Worm (Caenorhabditis elegans) whole organism, L1 larva: ENCODE measurements around the gene spr-2.

Experiments
- Y116A8C.19 ChIP-seq: sonication (generic microtip); optimal IDR thresholded peaks from 2 replicates; lab custom pipeline; 2016; ENCODE audit warnings: missing compliant biosample characterization, missing genetic modification characterization, borderline replicate concordance
- ama-1 ChIP-seq: fragments of 150-350 bp; optimal IDR thresholded peaks from 2 replicates; lab custom pipeline; 2014
- fkh-8 ChIP-seq: sonication (generic microtip); optimal IDR thresholded peaks from 2 replicates; lab custom pipeline; 2016; ENCODE audit warnings: mild to moderate bottlenecking, missing genetic modification characterization, missing compliant biosample characterization
- lin-35 ChIP-seq, 2 experiments: fragments of 150-350 bp; optimal IDR thresholded peaks; 2 replicates each; lab custom pipeline; 2014; ENCODE audit warnings: missing biosample characterization in 2 of 2, missing genetic modification characterization in 2 of 2, missing genetic modification reagents in 2 of 2
- lin-39 ChIP-seq: fragments of 150-350 bp; optimal IDR thresholded peaks from 2 replicates; lab custom pipeline; 2014; ENCODE audit warnings: missing biosample characterization, missing genetic modification reagents, missing genetic modification characterization
- nhr-12 ChIP-seq: sonication (generic microtip); optimal IDR thresholded peaks from 2 replicates; lab custom pipeline; 2017; ENCODE audit warnings: missing biosample characterization, missing genetic modification characterization
- nhr-28 ChIP-seq: fragments of 150-350 bp; optimal IDR thresholded peaks from 2 replicates; lab custom pipeline; 2014; ENCODE audit warnings: missing biosample characterization, missing genetic modification characterization
- nhr-76 ChIP-seq: sonication (generic microtip); optimal IDR thresholded peaks from 2 replicates; lab custom pipeline; 2017; ENCODE audit warnings: missing biosample characterization, missing genetic modification characterization
- nhr-77 ChIP-seq: fragments of 150-350 bp; optimal IDR thresholded peaks from 2 replicates; lab custom pipeline; 2014; ENCODE audit warnings: missing biosample characterization, missing genetic modification characterization
- nhr-90 ChIP-seq: sonication (generic microtip); optimal IDR thresholded peaks from 2 replicates; lab custom pipeline; 2016; ENCODE audit warnings: mild to moderate bottlenecking, missing genetic modification characterization, missing compliant biosample characterization; ENCODE audit not compliant: poor library complexity
- sptf-1 ChIP-seq: fragments of 150-350 bp; optimal IDR thresholded peaks from 2 replicates; lab custom pipeline; 2014; ENCODE audit warnings: missing biosample characterization, missing genetic modification characterization
- unc-62 ChIP-seq: fragments of 150-350 bp; optimal IDR thresholded peaks from 2 replicates; lab custom pipeline; 2014; ENCODE audit warnings: missing biosample characterization, missing genetic modification reagents, missing genetic modification characterization
- zag-1 ChIP-seq: fragments of 150-350 bp; optimal IDR thresholded peaks from 2 replicates; lab custom pipeline; 2014; ENCODE audit warnings: missing biosample characterization, missing genetic modification characterization
- ztf-11 ChIP-seq, 2 experiments: sonication (generic microtip); optimal IDR thresholded peaks; 2 replicates each; lab custom pipeline; 2016 to 2017; ENCODE audit warnings: missing genetic modification characterization in 2 of 2, missing biosample characterization in 1 of 2, missing compliant biosample characterization in 1 of 2

DNA sequence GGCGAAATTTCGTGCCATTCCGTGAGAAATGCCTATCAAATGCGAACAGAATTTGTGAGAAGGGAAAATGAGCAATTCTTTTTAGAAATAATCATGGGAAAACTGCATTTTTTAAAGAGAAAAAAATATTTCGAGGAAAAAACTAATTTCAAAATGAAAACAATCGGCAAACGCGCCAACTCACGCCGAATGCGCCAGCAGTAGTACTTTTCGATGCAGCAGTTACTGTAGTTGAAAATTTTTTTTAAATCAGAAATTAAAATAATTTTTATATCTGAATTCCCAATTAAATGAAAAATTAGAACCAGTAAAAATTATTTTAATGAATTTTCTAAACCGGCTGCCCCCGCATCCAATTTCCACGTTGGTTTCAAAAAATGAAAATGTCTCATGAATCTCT, 32.1 kb downstream of the spr-2 start:
- TF ChIP-seq ama-1 (lab: Kevin White, UChicago), result no peak
- TF ChIP-seq fkh-8 (tag; lab: Kevin White, UChicago), result no peak
- no peak for TF ChIP-seq lin-35 (GFP tag; optimal IDR thresholded peaks at IDR 0.05; lab: Kevin White, UChicago)
- TF ChIP-seq unc-62 (GFP tag; lab: Kevin White, UChicago), result no peak
- no peak for TF ChIP-seq nhr-77
- no peak for TF ChIP-seq lin-39 (tag; lab: Kevin White, UChicago)
- no peak for TF ChIP-seq nhr-76
- TF ChIP-seq nhr-28 (tag; lab: Kevin White, UChicago), result no peak
- TF ChIP-seq zag-1 (tag; lab: Kevin White, UChicago), result no peak
- no peak for TF ChIP-seq Y116A8C.19 (tag; lab: Kevin White, UChicago)
- no peak for TF ChIP-seq nhr-90 (tag; lab: Kevin White, UChicago)
- TF ChIP-seq nhr-12 (tag; lab: Kevin White, UChicago), result no peak
- TF ChIP-seq ztf-11 (tag; optimal IDR thresholded peaks at IDR 0.05; lab: Kevin White, UChicago), result no peak
- TF ChIP-seq sptf-1, result no peak
